Worm (Caenorhabditis elegans) whole organism, L3 larva: ENCODE results near the gene him-8.

ENCODE experiments used
- ceh-16 ChIP-seq: sonication (generic microtip); optimal IDR thresholded peaks from 2 replicates; lab custom pipeline; 2017; ENCODE audit warnings: missing biosample characterization, missing genetic modification characterization
- ceh-28 ChIP-seq: fragments of 150-350 bp; optimal IDR thresholded peaks from 2 replicates; lab custom pipeline; 2014; ENCODE audit warnings: missing biosample characterization, missing genetic modification reagents, missing genetic modification characterization
- daf-12 ChIP-seq: fragments of 150-350 bp; optimal IDR thresholded peaks from 2 replicates; lab custom pipeline; 2014; ENCODE audit warnings: missing biosample characterization, missing genetic modification reagents, missing genetic modification characterization
- nhr-11 ChIP-seq: fragments of 150-350 bp; optimal IDR thresholded peaks from 2 replicates; lab custom pipeline; 2014; ENCODE audit warnings: missing biosample characterization, missing genetic modification characterization
- nhr-25 ChIP-seq: sonication (generic microtip); optimal IDR thresholded peaks from 2 replicates; lab custom pipeline; 2017; ENCODE audit warnings: missing biosample characterization, missing genetic modification characterization
- pqm-1 ChIP-seq: fragments of 150-350 bp; optimal IDR thresholded peaks from 2 replicates; lab custom pipeline; 2017; ENCODE audit warnings: missing biosample characterization, missing genetic modification characterization, inconsistent platforms
- unc-62 ChIP-seq: fragments of 150-350 bp; sonication (generic microtip); optimal IDR thresholded peaks from 4 replicates; lab custom pipeline; 2014; ENCODE audit warnings: missing biosample characterization, missing genetic modification reagents, missing genetic modification characterization

- no peak for TF ChIP-seq pqm-1 (tag; lab: Kevin White, UChicago)
- no peak for TF ChIP-seq ceh-16 (tag; lab: Kevin White, UChicago)
- TF ChIP-seq daf-12 (tag; lab: Kevin White, UChicago) = no peak
- no peak for TF ChIP-seq nhr-11 (tag; lab: Kevin White, UChicago)
- no peak for TF ChIP-seq unc-62 (GFP tag; lab: Kevin White, UChicago)
- TF ChIP-seq ceh-28 (tag; lab: Kevin White, UChicago) = no peak
- TF ChIP-seq nhr-25 = no peak
These were observed 6.8 kb upstream of the him-8 start, which contains the start of gene zim-2 for ce11 chrIV:10554947-10555346.
